Worm (Caenorhabditis elegans) whole organism, L1 larva: Measurements from ENCODE around the gene rpl-39.
A peak's percentile ranks its signal among the peaks of the same experiment; 100 is the strongest.

ENCODE experiments used
- C04F5.9 ChIP-seq: sonication (generic microtip); optimal IDR thresholded peaks from 2 replicates; lab custom pipeline; 2016; ENCODE audit warnings: missing genetic modification characterization, missing compliant biosample characterization
- C16A3.4 ChIP-seq: fragments of 150-350 bp; optimal IDR thresholded peaks from 2 replicates; lab custom pipeline; 2014; ENCODE audit warnings: missing biosample characterization, missing genetic modification characterization
- Y116A8C.19 ChIP-seq: sonication (generic microtip); optimal IDR thresholded peaks from 2 replicates; lab custom pipeline; 2016; ENCODE audit warnings: missing compliant biosample characterization, missing genetic modification characterization, borderline replicate concordance
- alr-1 ChIP-seq: fragments of 200-800 bp; sonication (Bioruptor generic); optimal IDR thresholded peaks from 2 replicates; lab custom pipeline; 2018; ENCODE audit warnings: borderline replicate concordance, mild to moderate bottlenecking, missing genetic modification characterization, missing compliant biosample characterization
- aly-2 ChIP-seq: fragments of 150-350 bp; optimal IDR thresholded peaks from 2 replicates; lab custom pipeline; 2014; ENCODE audit warnings: missing biosample characterization, missing genetic modification characterization
- dpl-1 ChIP-seq, 3 experiments: fragments of 150-350 bp in 2 of 3; sonication (generic microtip) in 1 of 3; optimal IDR thresholded peaks; 2 replicates each; lab custom pipeline; 2014 to 2017; ENCODE audit warnings: missing biosample characterization in 3 of 3, missing genetic modification characterization in 3 of 3, missing genetic modification reagents in 3 of 3
- efl-1 ChIP-seq, 4 experiments: fragments of 150-350 bp; optimal IDR thresholded peaks in 3 of 4; peaks in 1 of 4; 1 replicate in 1 of 4; 2 replicates in 3 of 4; lab custom pipeline; 2014; ENCODE audit warnings: missing biosample characterization in 2 of 4, missing genetic modification characterization in 2 of 4, missing genetic modification reagents in 2 of 4
- efl-3 ChIP-seq: fragments of 200-800 bp; sonication (Bioruptor generic); optimal IDR thresholded peaks from 2 replicates; lab custom pipeline; 2018; ENCODE audit warnings: mild to moderate bottlenecking, missing genetic modification characterization, missing compliant biosample characterization
- egl-13 ChIP-seq: sonication (generic microtip); optimal IDR thresholded peaks from 2 replicates; lab custom pipeline; 2016; ENCODE audit warnings: missing genotype, missing genetic modification reagents, missing genetic modification characterization, missing compliant biosample characterization
- egl-27 ChIP-seq, 2 experiments: fragments of 150-350 bp in 1 of 2; sonication (generic microtip); optimal IDR thresholded peaks; 3 replicates each; lab custom pipeline; 2017 to 2018; ENCODE audit warnings: missing biosample characterization in 2 of 2, missing genetic modification characterization in 2 of 2, missing genetic modification reagents in 2 of 2
- ets-5 ChIP-seq: fragments of 200-800 bp; sonication (Bioruptor generic); IDR thresholded peaks from 2 replicates; pipeline ENCODE4 v1.3.6; 2022; ENCODE audit warnings: missing genetic modification characterization, missing compliant biosample characterization
- fos-1 ChIP-seq: fragments of 150-350 bp; optimal IDR thresholded peaks from 2 replicates; lab custom pipeline; 2014; ENCODE audit warnings: missing biosample characterization, missing genetic modification characterization
- grh-1 ChIP-seq: fragments of 200-800 bp; sonication (Bioruptor generic); IDR thresholded peaks from 2 replicates; pipeline ENCODE4 v1.3.6; 2022; ENCODE audit warnings: missing genetic modification reagents, missing genetic modification characterization, missing compliant biosample characterization
- hlh-17 ChIP-seq: fragments of 200-800 bp; sonication (Bioruptor generic); optimal IDR thresholded peaks from 2 replicates; lab custom pipeline; 2018; ENCODE audit warnings: missing genetic modification characterization, mild to moderate bottlenecking, missing compliant biosample characterization, moderate library complexity, borderline replicate concordance
- hlh-4 ChIP-seq: sonication (generic microtip); optimal IDR thresholded peaks from 2 replicates; lab custom pipeline; 2016; ENCODE audit warnings: mild to moderate bottlenecking, missing genetic modification characterization, missing compliant biosample characterization
- hpl-2 ChIP-seq: fragments of 150-350 bp; optimal IDR thresholded peaks from 2 replicates; lab custom pipeline; 2014; ENCODE audit warnings: missing biosample characterization, missing genetic modification reagents, missing genetic modification characterization
- irx-1 ChIP-seq: sonication (generic microtip); optimal IDR thresholded peaks from 2 replicates; lab custom pipeline; 2016; ENCODE audit warnings: missing genetic modification characterization, missing compliant biosample characterization
- isw-1 ChIP-seq: fragments of 200-800 bp; sonication (Bioruptor generic); IDR thresholded peaks from 2 replicates; pipeline ENCODE4 v1.3.6; 2022; ENCODE audit warnings: missing genetic modification characterization, missing compliant biosample characterization
- jun-1 ChIP-seq: fragments of 150-350 bp; optimal IDR thresholded peaks from 2 replicates; lab custom pipeline; 2014; ENCODE audit warnings: missing biosample characterization, missing genetic modification reagents, missing genetic modification characterization
- lin-13 ChIP-seq: fragments of 150-350 bp; optimal IDR thresholded peaks from 2 replicates; lab custom pipeline; 2014; ENCODE audit warnings: missing biosample characterization, missing genetic modification reagents, missing genetic modification characterization
- lin-14 ChIP-seq: fragments of 200-800 bp; sonication (Bioruptor generic); optimal IDR thresholded peaks from 2 replicates; lab custom pipeline; 2018; ENCODE audit warnings: mild to moderate bottlenecking, missing genetic modification characterization, moderate library complexity, missing compliant biosample characterization
- lin-35 ChIP-seq, 2 experiments: fragments of 150-350 bp; optimal IDR thresholded peaks; 2 replicates each; lab custom pipeline; 2014; ENCODE audit warnings: missing biosample characterization in 2 of 2, missing genetic modification characterization in 2 of 2, missing genetic modification reagents in 2 of 2
- lin-39 ChIP-seq: fragments of 150-350 bp; optimal IDR thresholded peaks from 2 replicates; lab custom pipeline; 2014; ENCODE audit warnings: missing biosample characterization, missing genetic modification reagents, missing genetic modification characterization
- lir-3 ChIP-seq: sonication (generic microtip); optimal IDR thresholded peaks from 2 replicates; lab custom pipeline; 2016; ENCODE audit warnings: mild to moderate bottlenecking, missing genetic modification characterization, moderate library complexity, missing compliant biosample characterization; ENCODE audit not compliant: poor library complexity
- lsy-2 ChIP-seq, 2 experiments: fragments of 150-350 bp; optimal IDR thresholded peaks; 2 replicates each; lab custom pipeline; 2014; ENCODE audit warnings: missing biosample characterization in 2 of 2, missing genetic modification characterization in 2 of 2
- mab-9 ChIP-seq: fragments of 200-800 bp; sonication (Bioruptor generic); IDR thresholded peaks from 2 replicates; pipeline ENCODE4 v1.3.6; 2022; ENCODE audit warnings: missing genetic modification reagents, missing genetic modification characterization, missing compliant biosample characterization
- nhr-12 ChIP-seq: sonication (generic microtip); optimal IDR thresholded peaks from 2 replicates; lab custom pipeline; 2017; ENCODE audit warnings: missing biosample characterization, missing genetic modification characterization
- nhr-19 ChIP-seq: fragments of 200-800 bp; sonication (Bioruptor generic); conservative IDR thresholded peaks from 2 replicates; pipeline ENCODE4 v1.3.6; 2022; ENCODE audit warnings: missing genetic modification characterization, missing compliant biosample characterization
- nhr-237 ChIP-seq: fragments of 150-350 bp; optimal IDR thresholded peaks from 2 replicates; lab custom pipeline; 2014; ENCODE audit warnings: missing biosample characterization, missing genetic modification characterization
- nhr-28 ChIP-seq: fragments of 150-350 bp; optimal IDR thresholded peaks from 2 replicates; lab custom pipeline; 2014; ENCODE audit warnings: missing biosample characterization, missing genetic modification characterization
- nhr-71 ChIP-seq: sonication (generic microtip); optimal IDR thresholded peaks from 2 replicates; lab custom pipeline; 2016; ENCODE audit warnings: mild to moderate bottlenecking, missing genetic modification characterization, moderate library complexity, missing compliant biosample characterization
- nhr-77 ChIP-seq: fragments of 150-350 bp; optimal IDR thresholded peaks from 2 replicates; lab custom pipeline; 2014; ENCODE audit warnings: missing biosample characterization, missing genetic modification characterization
- nhr-84 ChIP-seq: sonication (generic microtip); optimal IDR thresholded peaks from 2 replicates; lab custom pipeline; 2017; ENCODE audit warnings: missing biosample characterization, missing genetic modification characterization
- nhr-90 ChIP-seq: sonication (generic microtip); optimal IDR thresholded peaks from 2 replicates; lab custom pipeline; 2016; ENCODE audit warnings: mild to moderate bottlenecking, missing genetic modification characterization, missing compliant biosample characterization; ENCODE audit not compliant: poor library complexity
- pag-3 ChIP-seq: sonication (generic microtip); optimal IDR thresholded peaks from 2 replicates; lab custom pipeline; 2017; ENCODE audit warnings: missing genetic modification characterization, mild to moderate bottlenecking, missing compliant biosample characterization, antibody characterized with exemption, borderline replicate concordance; ENCODE audit not compliant: insufficient read depth
- rnt-1 ChIP-seq: sonication (generic microtip); optimal IDR thresholded peaks from 2 replicates; lab custom pipeline; 2016; ENCODE audit warnings: mild to moderate bottlenecking, missing genetic modification characterization, moderate library complexity, missing compliant biosample characterization
- snu-23 ChIP-seq: sonication (generic microtip); optimal IDR thresholded peaks from 2 replicates; lab custom pipeline; 2016; ENCODE audit warnings: missing genetic modification characterization, missing compliant biosample characterization
- sox-4 ChIP-seq: sonication (generic microtip); optimal IDR thresholded peaks from 2 replicates; lab custom pipeline; 2016; ENCODE audit warnings: missing genetic modification characterization, missing compliant biosample characterization
- sptf-1 ChIP-seq: fragments of 150-350 bp; optimal IDR thresholded peaks from 2 replicates; lab custom pipeline; 2014; ENCODE audit warnings: missing biosample characterization, missing genetic modification characterization
- sup-37 ChIP-seq: fragments of 200-800 bp; sonication (Bioruptor generic); optimal IDR thresholded peaks from 2 replicates; lab custom pipeline; 2018; ENCODE audit warnings: mild to moderate bottlenecking, missing genetic modification characterization, missing compliant biosample characterization
- swsn-7 ChIP-seq: sonication (generic microtip); optimal IDR thresholded peaks from 2 replicates; lab custom pipeline; 2016; ENCODE audit warnings: missing genetic modification characterization, missing compliant biosample characterization
- unc-130 ChIP-seq: fragments of 150-350 bp; optimal IDR thresholded peaks from 2 replicates; lab custom pipeline; 2017; ENCODE audit warnings: missing biosample characterization, missing genetic modification characterization, inconsistent platforms
- unc-30 ChIP-seq: sonication (generic microtip); optimal IDR thresholded peaks from 2 replicates; lab custom pipeline; 2017; ENCODE audit warnings: missing biosample characterization, missing genetic modification characterization
- unc-86 ChIP-seq: sonication (generic microtip); optimal IDR thresholded peaks from 2 replicates; lab custom pipeline; 2016; ENCODE audit warnings: missing genetic modification characterization, missing compliant biosample characterization
- vab-15 ChIP-seq: sonication (generic microtip); optimal IDR thresholded peaks from 2 replicates; lab custom pipeline; 2017; ENCODE audit warnings: missing genotype, mild to moderate bottlenecking, missing genetic modification characterization, missing compliant biosample characterization
- xbp-1 ChIP-seq: sonication (generic microtip); optimal IDR thresholded peaks from 2 replicates; lab custom pipeline; 2016; ENCODE audit warnings: missing genetic modification characterization, missing compliant biosample characterization
- zag-1 ChIP-seq: fragments of 150-350 bp; optimal IDR thresholded peaks from 2 replicates; lab custom pipeline; 2014; ENCODE audit warnings: missing biosample characterization, missing genetic modification characterization

The rpl-39 gene

DNA sequence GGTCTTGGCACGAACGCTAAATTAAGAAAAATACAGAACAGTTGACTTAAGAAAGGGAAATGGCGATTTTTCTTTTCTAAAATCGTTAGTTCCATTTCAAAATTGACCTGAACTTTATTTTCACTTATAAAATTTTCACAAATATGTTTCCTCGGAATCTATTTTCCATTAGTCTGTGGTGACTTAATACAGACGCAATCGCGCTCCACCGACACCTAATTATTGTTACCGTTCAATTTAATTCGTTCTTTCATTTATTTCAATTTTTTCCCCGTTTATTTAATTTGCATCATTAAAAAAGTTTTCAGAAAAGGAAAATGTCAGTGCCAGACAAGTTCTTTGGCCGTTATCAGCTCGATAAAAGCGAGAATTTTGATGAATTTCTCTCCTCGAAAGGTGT, 44.4 kb upstream of the rpl-39 start, which contains the start of gene lbp-4 (continued):
- TF ChIP-seq swsn-7 (tag; lab: Kevin White, UChicago) = peak; percentile 23
- TF ChIP-seq mab-9 (GFP tag; lab: Robert Waterston, UW) = no peak
- TF ChIP-seq aly-2 = no peak
- TF ChIP-seq nhr-19 (GFP tag; lab: Robert Waterston, UW) = no peak
- no peak for TF ChIP-seq alr-1 (tag; lab: Kevin White, UChicago)
- TF ChIP-seq unc-130 (tag; lab: Kevin White, UChicago) = peak; percentile 63
- no peak for TF ChIP-seq Y116A8C.19 (tag; lab: Kevin White, UChicago)
- TF ChIP-seq nhr-12 (tag; lab: Kevin White, UChicago) = no peak
- TF ChIP-seq lir-3 (tag; lab: Kevin White, UChicago) = peak; percentile 40
- peak; percentile 86 for TF ChIP-seq vab-15
- no peak for TF ChIP-seq unc-30 (tag; lab: Kevin White, UChicago)
- TF ChIP-seq nhr-84 (tag; lab: Kevin White, UChicago) = no peak
- TF ChIP-seq efl-3 (GFP tag; lab: Kevin White, UChicago) = no peak
- peak; percentile 25 for TF ChIP-seq pag-3
- peak; percentile 37 for TF ChIP-seq snu-23
- TF ChIP-seq nhr-77 = peak; percentile 23
- no peak for TF ChIP-seq hpl-2
- no peak for TF ChIP-seq unc-86 (tag; lab: Kevin White, UChicago)
- peak; percentile 20 for TF ChIP-seq lin-13 (GFP tag; lab: Kevin White, UChicago)
- no peak for TF ChIP-seq lin-39 (tag; lab: Kevin White, UChicago)
- no peak for TF ChIP-seq irx-1 (tag; lab: Kevin White, UChicago)
- TF ChIP-seq C16A3.4 (tag; lab: Kevin White, UChicago) = peak; percentile 83
- TF ChIP-seq rnt-1 (tag; lab: Kevin White, UChicago) = peak; percentile 49
- TF ChIP-seq efl-1 (optimal IDR thresholded peaks at IDR 0.05; lab: Kevin White, UChicago) = peak; percentile 51 to 53
- TF ChIP-seq efl-1 (GFP tag; optimal IDR thresholded peaks at IDR 0.05 in 1 of 2; lab: Kevin White, UChicago) = peak in 1 of 2 experiments; percentile 42
- TF ChIP-seq sptf-1 (tag; lab: Kevin White, UChicago) = no peak
- TF ChIP-seq lsy-2 (tag; optimal IDR thresholded peaks at IDR 0.05; lab: Kevin White, UChicago) = peak; percentile 1 to 81
- no peak for TF ChIP-seq nhr-28 (tag; lab: Kevin White, UChicago)
- no peak for TF ChIP-seq isw-1 (GFP tag; lab: Robert Waterston, UW)
- peak; percentile 83 for TF ChIP-seq lin-14 (GFP tag; lab: Kevin White, UChicago)
- no peak for TF ChIP-seq ets-5 (GFP tag; lab: Robert Waterston, UW)
- TF ChIP-seq lin-35 (GFP tag; optimal IDR thresholded peaks at IDR 0.05; lab: Kevin White, UChicago) = peak; percentile 44 to 78
- no peak for TF ChIP-seq egl-27 (tag; optimal IDR thresholded peaks at IDR 0.05; lab: Kevin White, UChicago)
- TF ChIP-seq sup-37 (GFP tag; lab: Kevin White, UChicago) = no peak
- peak in 2 of 3 experiments; percentile 19 to 50 for TF ChIP-seq dpl-1 (GFP tag; optimal IDR thresholded peaks at IDR 0.05; lab: Kevin White, UChicago)
- TF ChIP-seq fos-1 (tag; lab: Kevin White, UChicago) = no peak
- TF ChIP-seq grh-1 (GFP tag; lab: Robert Waterston, UW) = no peak
- peak; percentile 49 for TF ChIP-seq xbp-1 (tag; lab: Kevin White, UChicago)
- TF ChIP-seq nhr-71 (tag; lab: Kevin White, UChicago) = peak; percentile 54
- TF ChIP-seq sox-4 (tag; lab: Kevin White, UChicago) = no peak
- no peak for TF ChIP-seq nhr-237 (tag; lab: Kevin White, UChicago)
- TF ChIP-seq nhr-90 = no peak
- no peak for TF ChIP-seq C04F5.9 (tag; lab: Kevin White, UChicago)
- TF ChIP-seq zag-1 (tag; lab: Kevin White, UChicago) = no peak
- no peak for TF ChIP-seq hlh-17 (GFP tag; lab: Kevin White, UChicago)
- no peak for TF ChIP-seq egl-13 (tag; lab: Kevin White, UChicago)
- TF ChIP-seq hlh-4 (tag; lab: Kevin White, UChicago) = no peak
- no peak for TF ChIP-seq jun-1 (tag; lab: Kevin White, UChicago)
- TF ChIP-seq, all 84 proteins: peak for 29
